Worm (Caenorhabditis elegans) whole organism, midembryonic: ENCODE results near the gene srh-118.

Experiments used
- flt-1 ChIP-seq: fragments of 200-800 bp; sonication (Bioruptor generic); IDR thresholded peaks from 2 replicates; pipeline ENCODE4 v1.3.6; 2022; ENCODE audit warnings: missing genetic modification characterization, missing compliant biosample characterization
- klf-2 ChIP-seq: fragments of 200-800 bp; sonication (Bioruptor generic); conservative IDR thresholded peaks from 2 replicates; pipeline ENCODE4 v1.3.6; 2022; ENCODE audit warnings: missing genetic modification reagents, missing genetic modification characterization, missing compliant biosample characterization
- med-1 ChIP-seq: sonication (generic microtip); optimal IDR thresholded peaks from 2 replicates; lab custom pipeline; 2017; ENCODE audit warnings: missing genetic modification characterization, mild to moderate bottlenecking, missing compliant biosample characterization, antibody characterized with exemption, missing genetic modification reagents; ENCODE audit not compliant: insufficient read depth
- tab-1 ChIP-seq: fragments of 200-800 bp; sonication (Bioruptor generic); IDR thresholded peaks from 2 replicates; pipeline ENCODE4 v1.3.6; 2022; ENCODE audit warnings: missing genetic modification characterization, missing compliant biosample characterization

ce11 chrV:17538279-17538896 lies 42.4 kb upstream of the srh-118 start, which contains the start of gene C18D4.6:
- TF ChIP-seq flt-1 (no peak), klf-2 (GFP tag; lab: Robert Waterston, UW) (no peak), tab-1 (no peak), med-1 (GFP tag; lab: Kevin White, UChicago) (no peak)
